Fruit fly (Drosophila melanogaster): ENCODE measurements around the gene PMP34.

dm6 chr3L:4328048-4328447 lies 9.5 kb downstream of the PMP34 start:
- no peak for TF ChIP-seq CG8478 (optimal IDR thresholded peaks at IDR 0.05)
- no peak for TF ChIP-seq CTCF (optimal IDR thresholded peaks at IDR 0.05)
